Worm (Caenorhabditis elegans) whole organism, L3 larva: Measurements from ENCODE around the gene T06D8.2.

Source experiments
- R02D3.7 ChIP-seq: fragments of 150-350 bp; optimal IDR thresholded peaks from 2 replicates; lab custom pipeline; 2014; ENCODE audit warnings: missing biosample characterization, missing genetic modification characterization
- aly-2 ChIP-seq: fragments of 150-350 bp; optimal IDR thresholded peaks from 2 replicates; lab custom pipeline; 2014; ENCODE audit warnings: missing biosample characterization, missing genetic modification characterization
- ama-1 ChIP-seq: fragments of 150-350 bp; optimal IDR thresholded peaks from 2 replicates; lab custom pipeline; 2018
- ceh-16 ChIP-seq: sonication (generic microtip); optimal IDR thresholded peaks from 2 replicates; lab custom pipeline; 2017; ENCODE audit warnings: missing biosample characterization, missing genetic modification characterization
- ceh-28 ChIP-seq: fragments of 150-350 bp; optimal IDR thresholded peaks from 2 replicates; lab custom pipeline; 2014; ENCODE audit warnings: missing biosample characterization, missing genetic modification reagents, missing genetic modification characterization
- ceh-9 ChIP-seq: sonication (generic microtip); optimal IDR thresholded peaks from 2 replicates; lab custom pipeline; 2018; ENCODE audit warnings: missing biosample characterization, missing genetic modification characterization
- daf-12 ChIP-seq: fragments of 150-350 bp; optimal IDR thresholded peaks from 2 replicates; lab custom pipeline; 2014; ENCODE audit warnings: missing biosample characterization, missing genetic modification reagents, missing genetic modification characterization
- egl-27 ChIP-seq: sonication (generic microtip); optimal IDR thresholded peaks from 4 replicates; lab custom pipeline; 2017; ENCODE audit warnings: missing biosample characterization, missing genetic modification reagents, missing genetic modification characterization
- elt-1 ChIP-seq: fragments of 150-350 bp; optimal IDR thresholded peaks from 2 replicates; lab custom pipeline; 2014; ENCODE audit warnings: missing biosample characterization, missing genetic modification characterization
- elt-2 ChIP-seq: sonication (generic microtip); optimal IDR thresholded peaks from 2 replicates; lab custom pipeline; 2016; ENCODE audit warnings: missing genetic modification reagents, mild to moderate bottlenecking, missing genetic modification characterization, missing compliant biosample characterization
- elt-3 ChIP-seq, 3 experiments: fragments of 150-350 bp in 1 of 3; sonication (generic microtip) in 2 of 3; optimal IDR thresholded peaks; 2 replicates in 2 of 3; 4 replicates in 1 of 3; lab custom pipeline; 2014 to 2017; ENCODE audit warnings: missing biosample characterization in 3 of 3, missing genetic modification characterization in 3 of 3
- eor-1 ChIP-seq, 2 experiments: fragments of 150-350 bp; optimal IDR thresholded peaks; 2 replicates each; lab custom pipeline; 2014 to 2018; ENCODE audit warnings: missing biosample characterization in 2 of 2, missing genetic modification characterization in 2 of 2
- fkh-10 ChIP-seq: sonication (generic microtip); optimal IDR thresholded peaks from 2 replicates; lab custom pipeline; 2017; ENCODE audit warnings: missing biosample characterization, missing genetic modification reagents, missing genetic modification characterization
- fkh-2 ChIP-seq: fragments of 150-350 bp; optimal IDR thresholded peaks from 2 replicates; lab custom pipeline; 2014; ENCODE audit warnings: missing biosample characterization, missing genetic modification reagents, missing genetic modification characterization
- fos-1 ChIP-seq: fragments of 150-350 bp; optimal IDR thresholded peaks from 2 replicates; lab custom pipeline; 2014; ENCODE audit warnings: missing biosample characterization, missing genetic modification characterization
- hmg-11 ChIP-seq: sonication (generic microtip); optimal IDR thresholded peaks from 2 replicates; lab custom pipeline; 2016; ENCODE audit warnings: missing genetic modification characterization, missing compliant biosample characterization
- jun-1 ChIP-seq: fragments of 150-350 bp; optimal IDR thresholded peaks from 2 replicates; lab custom pipeline; 2014; ENCODE audit warnings: missing biosample characterization, missing genetic modification reagents, missing genetic modification characterization
- lin-15B ChIP-seq: fragments of 150-350 bp; optimal IDR thresholded peaks from 2 replicates; lab custom pipeline; 2014; ENCODE audit warnings: missing biosample characterization, missing genetic modification characterization
- lin-39 ChIP-seq: fragments of 150-350 bp; optimal IDR thresholded peaks from 2 replicates; lab custom pipeline; 2018; ENCODE audit warnings: missing biosample characterization, missing genetic modification reagents, missing genetic modification characterization
- lsy-12 ChIP-seq: sonication (generic microtip); optimal IDR thresholded peaks from 2 replicates; lab custom pipeline; 2016; ENCODE audit warnings: mild to moderate bottlenecking, missing genetic modification characterization, missing compliant biosample characterization
- mdl-1 ChIP-seq: fragments of 150-350 bp; optimal IDR thresholded peaks from 2 replicates; lab custom pipeline; 2014; ENCODE audit warnings: missing biosample characterization, missing genetic modification characterization
- nfya-1 ChIP-seq: sonication (generic microtip); optimal IDR thresholded peaks from 2 replicates; lab custom pipeline; 2017; ENCODE audit warnings: missing genetic modification characterization, mild to moderate bottlenecking, missing compliant biosample characterization, antibody characterized with exemption, moderate library complexity; ENCODE audit not compliant: insufficient read depth
- nhr-11 ChIP-seq: fragments of 150-350 bp; optimal IDR thresholded peaks from 2 replicates; lab custom pipeline; 2014; ENCODE audit warnings: missing biosample characterization, missing genetic modification characterization
- nhr-12 ChIP-seq: fragments of 150-350 bp; optimal IDR thresholded peaks from 2 replicates; lab custom pipeline; 2014; ENCODE audit warnings: missing biosample characterization, missing genetic modification characterization
- nhr-23 ChIP-seq: fragments of 150-350 bp; optimal IDR thresholded peaks from 2 replicates; lab custom pipeline; 2014; ENCODE audit warnings: missing biosample characterization, missing genetic modification reagents, missing genetic modification characterization
- nhr-237 ChIP-seq: fragments of 150-350 bp; optimal IDR thresholded peaks from 2 replicates; lab custom pipeline; 2014; ENCODE audit warnings: missing biosample characterization, missing genetic modification characterization
- nhr-28 ChIP-seq: fragments of 150-350 bp; optimal IDR thresholded peaks from 2 replicates; lab custom pipeline; 2014; ENCODE audit warnings: missing biosample characterization, missing genetic modification characterization
- nhr-43 ChIP-seq: sonication (generic microtip); optimal IDR thresholded peaks from 2 replicates; lab custom pipeline; 2016; ENCODE audit warnings: mild to moderate bottlenecking, missing genetic modification characterization, missing compliant biosample characterization; ENCODE audit not compliant: poor library complexity, severe bottlenecking
- nhr-67 ChIP-seq: fragments of 150-350 bp; optimal IDR thresholded peaks from 2 replicates; lab custom pipeline; 2014; ENCODE audit warnings: missing biosample characterization, missing genetic modification characterization
- pha-4 ChIP-seq: fragments of 150-350 bp; optimal IDR thresholded peaks from 2 replicates; lab custom pipeline; 2014; ENCODE audit warnings: missing biosample characterization, missing genetic modification reagents, missing genetic modification characterization
- pqm-1 ChIP-seq: fragments of 150-350 bp; optimal IDR thresholded peaks from 2 replicates; lab custom pipeline; 2017; ENCODE audit warnings: missing biosample characterization, missing genetic modification characterization, inconsistent platforms
- sea-2 ChIP-seq: fragments of 150-350 bp; sonication (generic microtip); optimal IDR thresholded peaks from 4 replicates; lab custom pipeline; 2014; ENCODE audit warnings: missing biosample characterization, missing genetic modification reagents, missing genetic modification characterization
- skn-1 ChIP-seq: fragments of 150-350 bp; optimal IDR thresholded peaks from 2 replicates; lab custom pipeline; 2014; ENCODE audit warnings: missing biosample characterization, missing genetic modification characterization
- snpc-4 ChIP-seq: fragments of 150-350 bp; optimal IDR thresholded peaks from 2 replicates; lab custom pipeline; 2014; ENCODE audit warnings: missing biosample characterization, missing genetic modification characterization
- tbx-2 ChIP-seq: sonication (generic microtip); optimal IDR thresholded peaks from 2 replicates; lab custom pipeline; 2016; ENCODE audit warnings: mild to moderate bottlenecking, missing genetic modification characterization, missing compliant biosample characterization
- unc-39 ChIP-seq: sonication (generic microtip); optimal IDR thresholded peaks from 4 replicates; lab custom pipeline; 2017; ENCODE audit warnings: missing biosample characterization, missing genetic modification characterization
- unc-62 ChIP-seq: fragments of 150-350 bp; sonication (generic microtip); optimal IDR thresholded peaks from 4 replicates; lab custom pipeline; 2014; ENCODE audit warnings: missing biosample characterization, missing genetic modification reagents, missing genetic modification characterization
- zag-1 ChIP-seq: fragments of 150-350 bp; optimal IDR thresholded peaks from 2 replicates; lab custom pipeline; 2014; ENCODE audit warnings: missing biosample characterization, missing genetic modification characterization
- ztf-4 ChIP-seq: fragments of 150-350 bp; optimal IDR thresholded peaks from 2 replicates; lab custom pipeline; 2014; ENCODE audit warnings: missing biosample characterization, missing genetic modification characterization

T06D8.2 gene

DNA sequence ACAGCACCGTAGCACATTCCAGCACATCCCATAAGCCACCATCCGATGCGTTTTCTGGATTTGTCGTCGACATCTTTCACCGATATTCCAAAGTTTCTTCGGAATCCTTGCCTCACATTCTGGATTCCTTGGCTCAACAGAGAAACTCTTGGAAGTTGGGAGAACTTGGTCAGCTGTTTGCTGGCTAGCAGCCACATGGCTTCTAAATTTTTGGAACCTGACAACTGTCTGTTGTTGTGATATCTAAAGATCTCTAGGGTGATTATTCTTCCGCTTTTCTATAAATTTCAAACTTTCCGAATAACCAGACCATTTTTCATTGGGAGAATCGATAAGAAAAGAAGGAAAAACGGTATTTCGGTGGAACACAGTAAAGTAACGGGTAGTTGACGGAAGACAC is 8.3 kb downstream of the T06D8.2 start, which contains the start of gene cox-15:
cox-15 (minus strand) TSS at position 202 of the 400 bp plus-strand sequence.
- no peak for TF ChIP-seq R02D3.7 (tag; lab: Kevin White, UChicago)
- TF ChIP-seq hmg-11, result no peak
- TF ChIP-seq fos-1 (tag; lab: Kevin White, UChicago), result no peak
- no peak for TF ChIP-seq ztf-4 (tag; lab: Kevin White, UChicago)
- no peak for TF ChIP-seq lin-39
- no peak for TF ChIP-seq elt-1 (tag; lab: Kevin White, UChicago)
- TF ChIP-seq, all 47 proteins: peak for 0

DNA sequence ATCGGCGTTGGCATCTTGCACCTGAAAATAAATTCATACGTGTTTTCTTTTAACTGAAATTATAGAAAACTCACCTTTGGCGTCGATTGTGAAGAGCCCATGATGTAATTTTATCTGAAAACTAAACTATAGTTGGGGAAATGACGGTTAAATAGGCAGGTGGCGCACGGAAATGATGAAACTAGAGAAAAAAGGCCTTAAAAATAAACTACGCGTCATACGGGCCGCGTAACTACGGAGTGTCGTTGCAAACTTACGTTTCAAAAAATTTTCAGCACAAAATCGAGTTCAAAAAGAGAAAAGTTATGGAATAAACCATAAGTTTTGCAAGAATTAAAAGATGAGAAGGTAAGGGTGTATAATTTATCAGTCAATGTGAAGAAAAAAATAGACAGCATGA is 9.8 kb downstream of the T06D8.2 start, which contains the start of gene cchl-1:
cchl-1 (minus strand) TSS at position 114 of the 400 bp plus-strand sequence.
- TF ChIP-seq ceh-28, result no peak
- no peak for TF ChIP-seq fkh-10 (GFP tag; lab: Kevin White, UChicago)
- TF ChIP-seq nhr-67 (tag; lab: Kevin White, UChicago), result no peak
- peak; percentile 32 for TF ChIP-seq elt-2 (tag; lab: Kevin White, UChicago)
- TF ChIP-seq pha-4 (tag; lab: Kevin White, UChicago), result peak; percentile 36
- TF ChIP-seq unc-39, result no peak
- TF ChIP-seq skn-1, result no peak
- no peak for TF ChIP-seq nhr-12
- no peak for TF ChIP-seq nhr-43 (tag; lab: Kevin White, UChicago)
- TF ChIP-seq ceh-16 (tag; lab: Kevin White, UChicago), result no peak
- TF ChIP-seq zag-1 (tag; lab: Kevin White, UChicago), result no peak
- no peak for TF ChIP-seq egl-27
- TF ChIP-seq sea-2 (GFP tag; lab: Kevin White, UChicago), result no peak
- TF ChIP-seq elt-3 (tag; optimal IDR thresholded peaks at IDR 0.05; lab: Kevin White, UChicago), result no peak
- no peak for TF ChIP-seq snpc-4 (tag; lab: Kevin White, UChicago)
- no peak for TF ChIP-seq nhr-237 (tag; lab: Kevin White, UChicago)
- TF ChIP-seq ztf-4 (tag; lab: Kevin White, UChicago), result no peak
- TF ChIP-seq nhr-11 (tag; lab: Kevin White, UChicago), result no peak
- TF ChIP-seq lin-39, result no peak
- TF ChIP-seq tbx-2 (tag; lab: Kevin White, UChicago), result no peak
- no peak for TF ChIP-seq daf-12
- TF ChIP-seq unc-62 (GFP tag; lab: Kevin White, UChicago), result no peak
- peak; percentile 21 for TF ChIP-seq hmg-11
- no peak for TF ChIP-seq nhr-28 (tag; lab: Kevin White, UChicago)
- TF ChIP-seq jun-1 (tag; lab: Kevin White, UChicago), result no peak
- TF ChIP-seq mdl-1 (tag; lab: Kevin White, UChicago), result no peak
- TF ChIP-seq lsy-12 (tag; lab: Kevin White, UChicago), result no peak
- no peak for TF ChIP-seq nhr-23 (tag; lab: Kevin White, UChicago)
- TF ChIP-seq ceh-9 (tag; lab: Kevin White, UChicago), result no peak
- no peak for TF ChIP-seq pqm-1 (tag; lab: Kevin White, UChicago)
- TF ChIP-seq aly-2 (tag; lab: Kevin White, UChicago), result no peak
- TF ChIP-seq ama-1 (lab: Kevin White, UChicago), result peak; percentile 44
- TF ChIP-seq eor-1 (tag; optimal IDR thresholded peaks at IDR 0.05; lab: Kevin White, UChicago), result no peak
- TF ChIP-seq fos-1 (tag; lab: Kevin White, UChicago), result no peak
- peak; percentile 32 for TF ChIP-seq nfya-1 (tag; lab: Kevin White, UChicago)
- no peak for TF ChIP-seq fkh-2 (tag; lab: Kevin White, UChicago)
- TF ChIP-seq lin-15B (tag; lab: Kevin White, UChicago), result peak; percentile 29

DNA sequence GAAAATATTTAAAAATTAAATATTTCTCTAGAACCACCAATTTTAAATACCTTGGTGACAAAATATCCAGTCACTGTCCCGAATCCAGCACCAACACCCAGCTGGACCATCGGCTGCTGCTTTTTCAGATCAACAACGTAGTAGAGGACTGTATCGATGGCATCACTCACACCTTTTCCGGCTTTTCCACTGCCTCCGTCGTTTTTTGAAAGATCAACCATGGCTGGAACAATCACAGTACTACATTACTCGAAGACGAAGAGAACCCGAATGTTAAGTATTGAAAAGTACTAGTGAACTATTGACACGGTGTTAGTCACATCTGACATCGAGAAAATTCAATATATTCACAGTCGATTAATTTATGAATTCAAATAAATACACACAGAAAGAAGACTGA is 10.6 kb downstream of the T06D8.2 start, which contains the start of gene fndc-1:
fndc-1 (minus strand) TSS at position 227 of the 400 bp plus-strand sequence.
- TF ChIP-seq ama-1 (lab: Kevin White, UChicago) (peak; percentile 25), nhr-43 (tag; lab: Kevin White, UChicago) (no peak)
